Worm (Caenorhabditis elegans): ENCODE data around the gene kmo-1.

ce11 chrV:12070419-12070818 lies at the start of gene kmo-1:
- no peak for TF ChIP-seq ces-1 (GFP tag; optimal IDR thresholded peaks at IDR 0.05)
- no peak for TF ChIP-seq ceh-39 (tag; optimal IDR thresholded peaks at IDR 0.05)
- TF ChIP-seq unc-39 (tag; optimal IDR thresholded peaks at IDR 0.05), result no peak
- no peak for TF ChIP-seq nhr-28 (tag; optimal IDR thresholded peaks at IDR 0.05)
- no peak for TF ChIP-seq nhr-12 (tag; optimal IDR thresholded peaks at IDR 0.05)
- TF ChIP-seq lin-13 (tag; optimal IDR thresholded peaks at IDR 0.05), result no peak
- no peak for TF ChIP-seq ztf-11 (tag; optimal IDR thresholded peaks at IDR 0.05)
- no peak for TF ChIP-seq snpc-4 (tag; optimal IDR thresholded peaks at IDR 0.05)
- TF ChIP-seq nhr-76 (tag; optimal IDR thresholded peaks at IDR 0.05), result no peak
- no peak for TF ChIP-seq elt-1 (tag; optimal IDR thresholded peaks at IDR 0.05; ENCODE audit: borderline replicate concordance, insufficient read depth)

All from whole organism, mixed stage, embryonic.